Fruit fly (Drosophila melanogaster): ENCODE measurements around the gene Kcmf1.

The Kcmf1 gene

DNA sequence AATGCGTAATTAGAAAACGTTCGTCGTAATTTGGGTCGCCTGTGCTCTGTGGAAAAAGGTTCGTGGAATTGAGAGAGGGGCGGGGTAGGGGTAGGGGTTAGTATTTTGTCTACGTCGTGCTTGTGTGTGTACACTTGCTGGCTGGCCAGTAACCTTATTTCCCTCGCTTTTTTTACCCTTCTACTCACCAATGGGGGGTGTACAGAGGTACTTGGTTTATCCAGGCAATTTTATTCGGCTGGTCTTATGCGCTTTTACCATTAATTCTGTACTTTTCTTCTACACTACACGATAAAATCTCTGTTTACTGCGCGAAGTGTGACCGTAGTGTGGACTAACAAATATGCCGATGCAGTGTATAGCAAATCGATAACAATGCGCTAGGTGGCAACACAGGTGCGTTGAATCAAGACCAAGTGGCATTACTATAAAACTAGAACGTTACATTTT lies 5.0 kb upstream of the Kcmf1 start, which contains the start of gene tgo (continued):
- TF ChIP-seq CTCF (GFP tag; optimal IDR thresholded peaks at IDR 0.05) (peak; percentile 42), Lhr (GFP tag; optimal IDR thresholded peaks at IDR 0.05) (peak; percentile 79), Hey (tag; optimal IDR thresholded peaks at IDR 0.05) (no peak), CG11504 (tag; optimal IDR thresholded peaks at IDR 0.05) (no peak), insv (GFP tag; optimal IDR thresholded peaks at IDR 0.05) (peak in 1 of 2 experiments; percentile 38), CG10267 (tag; optimal IDR thresholded peaks at IDR 0.05) (peak; percentile 61), Dbx (GFP tag; IDR thresholded peaks at IDR 0.05) (no peak), Scr (GFP tag; IDR thresholded peaks at IDR 0.05; ENCODE audit: partially characterized antibody) (peak; percentile 52), pzg (GFP tag; optimal IDR thresholded peaks at IDR 0.05) (peak; percentile 96), kah (GFP tag; optimal IDR thresholded peaks at IDR 0.05) (no peak), dati (GFP tag; IDR thresholded peaks at IDR 0.05) (no peak), yki (optimal IDR thresholded peaks at IDR 0.05) (no peak), CrebB (tag; optimal IDR thresholded peaks at IDR 0.05) (peak; percentile 13), odd (GFP tag; optimal IDR thresholded peaks at IDR 0.05) (peak; percentile 1), CoRest (tag; optimal IDR thresholded peaks at IDR 0.05) (peak; percentile 52), CG33557 (GFP tag; optimal IDR thresholded peaks at IDR 0.05) (peak; percentile 13), CG12299 (tag; optimal IDR thresholded peaks at IDR 0.05) (no peak), Eip74EF (GFP tag; optimal IDR thresholded peaks at IDR 0.05) (no peak), CG13624 (GFP tag; optimal IDR thresholded peaks at IDR 0.05) (no peak), Opbp (GFP tag; IDR thresholded peaks at IDR 0.05; ENCODE audit: partially characterized antibody) (peak; percentile 58; the same call in 2 of the 3 replicates), mam (GFP tag; optimal IDR thresholded peaks at IDR 0.05) (no peak), CG34422 (GFP tag; IDR thresholded peaks at IDR 0.05) (peak; percentile 83; the same call in 1 of the 3 replicates), CG34376 (GFP tag; optimal IDR thresholded peaks at IDR 0.05) (peak; percentile 62), CG10543 (GFP tag; optimal IDR thresholded peaks at IDR 0.05) (peak; percentile 36), Med (GFP tag) (peak; percentile 72), gcm2 (GFP tag; optimal IDR thresholded peaks at IDR 0.05) (no peak), gro (GFP tag; optimal IDR thresholded peaks at IDR 0.05) (no peak), gsb (GFP tag; IDR thresholded peaks at IDR 0.05) (no peak), chinmo (GFP tag; IDR thresholded peaks at IDR 0.05; ENCODE audit: partially characterized antibody) (0 out of 4 replicates have a peak, but pooled peaks have one; percentile 67), sqz (GFP tag; optimal IDR thresholded peaks at IDR 0.05) (no peak), CG9797 (GFP tag; optimal IDR thresholded peaks at IDR 0.05) (peak; percentile 94), CHES-1-like (GFP tag; optimal IDR thresholded peaks at IDR 0.05) (peak; percentile 64), BtbVII (GFP tag; optimal IDR thresholded peaks at IDR 0.05) (no peak), MESR4 (GFP tag; optimal IDR thresholded peaks at IDR 0.05) (peak; percentile 96), CG2712 (tag; optimal IDR thresholded peaks at IDR 0.05) (peak; percentile 46), sisA (GFP tag; IDR thresholded peaks at IDR 0.05) (no peak), CG2120 (GFP tag; optimal IDR thresholded peaks at IDR 0.05) (peak; percentile 4), mirr (GFP tag; optimal IDR thresholded peaks at IDR 0.05) (peak; percentile 25), cg (GFP tag; optimal IDR thresholded peaks at IDR 0.05) (peak; percentile 72), CG10209 (GFP tag; optimal IDR thresholded peaks at IDR 0.05) (no peak), CG12391 (tag; optimal IDR thresholded peaks at IDR 0.05) (peak; percentile 28), Adf1 (GFP tag; IDR thresholded peaks at IDR 0.05) (peak; percentile 24; the same call in 1 of the 2 replicates), sna (GFP tag; IDR thresholded peaks at IDR 0.05; ENCODE audit: partially characterized antibody) (0 out of 2 replicates have a peak, but pooled peaks have one; percentile 23), CG1603 (tag; optimal IDR thresholded peaks at IDR 0.05) (peak; percentile 82), nom (GFP tag; optimal IDR thresholded peaks at IDR 0.05) (no peak), CG10654 (GFP tag; optimal IDR thresholded peaks at IDR 0.05) (no peak), E2f2 (GFP tag; IDR thresholded peaks at IDR 0.05) (peak; percentile 64), CG13287 (GFP tag; IDR thresholded peaks at IDR 0.05; ENCODE audit: partially characterized antibody) (peak; percentile 68), Mad (GFP tag; optimal IDR thresholded peaks at IDR 0.05) (peak; percentile 11), CG1832 (GFP tag; optimal IDR thresholded peaks at IDR 0.05) (no peak)
